Fruit fly (Drosophila melanogaster): Measurements from ENCODE around the gene IA-2.

Gene IA-2

DNA sequence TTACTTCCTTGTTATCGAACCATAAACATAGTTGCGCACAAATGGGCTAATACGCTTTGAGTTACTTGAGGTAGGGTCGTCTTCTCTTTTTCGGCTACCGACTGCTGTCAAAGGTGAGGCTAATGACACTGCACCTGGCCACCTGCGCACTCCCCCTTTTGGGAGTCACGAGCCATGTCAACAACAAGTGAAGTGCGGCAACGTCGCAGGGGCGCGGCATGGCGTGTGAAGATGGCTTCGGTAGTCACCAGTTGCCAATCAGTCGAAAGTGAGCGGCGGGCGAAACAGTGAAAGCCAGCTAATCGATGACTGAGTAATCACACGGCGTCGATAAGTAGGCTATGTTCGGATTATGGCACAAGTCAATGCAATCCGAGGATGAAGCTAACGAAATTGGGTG, 9.7 kb upstream of the IA-2 start:
- TF ChIP-seq usp (GFP tag; optimal IDR thresholded peaks at IDR 0.05), result no peak
- TF ChIP-seq lola (GFP tag; optimal IDR thresholded peaks at IDR 0.05), result no peak
- no peak for TF ChIP-seq CG32264 (GFP tag; optimal IDR thresholded peaks at IDR 0.05)
- TF ChIP-seq Mio (GFP tag; optimal IDR thresholded peaks at IDR 0.05), result no peak
- TF ChIP-seq Hr83 (GFP tag; optimal IDR thresholded peaks at IDR 0.05; ENCODE audit: poor library complexity, severe bottlenecking), result no peak
- no peak for TF ChIP-seq sage (GFP tag; optimal IDR thresholded peaks at IDR 0.05)
- TF ChIP-seq dl (GFP tag; optimal IDR thresholded peaks at IDR 0.05; ENCODE audit: insufficient read depth in 1 of 2, partially characterized antibody in 2 of 2), result no peak
- no peak for TF ChIP-seq br (GFP tag; optimal IDR thresholded peaks at IDR 0.05)
- no peak for TF ChIP-seq HLH106 (tag; optimal IDR thresholded peaks at IDR 0.05)
- TF ChIP-seq CrebA (GFP tag; optimal IDR thresholded peaks at IDR 0.05; ENCODE audit: borderline replicate concordance), result no peak
- TF ChIP-seq Dif (GFP tag; optimal IDR thresholded peaks at IDR 0.05; ENCODE audit: partially characterized antibody), result no peak
- TF ChIP-seq tai (GFP tag; optimal IDR thresholded peaks at IDR 0.05), result no peak
- no peak for TF ChIP-seq h (GFP tag; optimal IDR thresholded peaks at IDR 0.05)
- TF ChIP-seq fru (GFP tag; optimal IDR thresholded peaks at IDR 0.05), result no peak
- TF ChIP-seq brk (GFP tag; optimal IDR thresholded peaks at IDR 0.05), result no peak

DNA sequence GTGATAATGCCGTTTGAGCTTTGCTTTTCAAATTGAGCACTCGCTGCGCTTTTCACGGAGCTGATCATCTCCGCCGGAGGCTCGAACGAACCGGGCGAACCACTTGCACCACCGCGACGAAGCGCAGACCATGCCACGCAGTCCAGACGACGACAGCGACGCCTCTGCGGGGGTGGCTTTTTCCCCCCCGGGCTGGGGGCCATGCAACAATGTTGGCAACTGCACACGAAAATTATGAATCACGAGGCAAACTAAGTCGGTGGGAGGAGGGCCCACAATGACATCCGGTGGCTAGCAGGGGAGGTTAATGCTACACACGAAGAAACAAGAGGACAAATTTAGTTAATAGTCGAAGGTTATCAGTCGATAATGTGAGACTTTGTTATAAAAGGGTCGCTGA, 8.8 kb upstream of the IA-2 start:
- no peak for TF ChIP-seq Rel (GFP tag; optimal IDR thresholded peaks at IDR 0.05)
- no peak for TF ChIP-seq Rel (tag; optimal IDR thresholded peaks at IDR 0.05)
- TF ChIP-seq h (GFP tag; optimal IDR thresholded peaks at IDR 0.05), result no peak
- TF ChIP-seq rgr (GFP tag; optimal IDR thresholded peaks at IDR 0.05), result no peak
- no peak for TF ChIP-seq Vsx2 (GFP tag; optimal IDR thresholded peaks at IDR 0.05; ENCODE audit: partially characterized antibody)
- no peak for TF ChIP-seq brk (GFP tag; optimal IDR thresholded peaks at IDR 0.05)

DNA sequence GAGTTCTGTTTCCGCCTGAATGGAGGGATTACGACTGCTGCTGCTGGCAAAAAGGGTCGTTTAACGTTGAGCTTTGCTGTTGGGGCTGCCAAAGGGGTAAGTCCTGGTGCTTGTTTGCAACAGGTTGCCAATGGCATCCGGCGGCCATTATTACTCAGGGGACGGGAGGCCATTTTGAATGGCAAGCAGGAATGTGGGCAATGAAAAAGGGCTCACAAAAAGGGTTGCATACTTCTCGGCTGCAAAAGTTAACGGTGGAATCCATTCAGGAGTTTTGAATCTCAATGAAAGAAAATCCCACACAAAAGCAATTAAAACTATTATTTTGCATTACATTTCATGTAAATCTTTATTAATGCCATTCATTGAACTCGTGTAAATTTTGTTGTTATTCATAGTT, 1.5 kb upstream of the IA-2 start:
- TF ChIP-seq N (GFP tag; optimal IDR thresholded peaks at IDR 0.05) (peak; percentile 73), CrebA (GFP tag; optimal IDR thresholded peaks at IDR 0.05; ENCODE audit: borderline replicate concordance) (no peak), rgr (GFP tag; optimal IDR thresholded peaks at IDR 0.05) (no peak), Myc (optimal IDR thresholded peaks at IDR 0.05) (peak; percentile 70), Dfd (GFP tag; optimal IDR thresholded peaks at IDR 0.05) (no peak), usp (GFP tag; optimal IDR thresholded peaks at IDR 0.05) (no peak), CG9705 (GFP tag; optimal IDR thresholded peaks at IDR 0.05) (no peak), Jra (GFP tag; optimal IDR thresholded peaks at IDR 0.05) (no peak), lola (GFP tag; optimal IDR thresholded peaks at IDR 0.05) (peak; percentile 40)

DNA sequence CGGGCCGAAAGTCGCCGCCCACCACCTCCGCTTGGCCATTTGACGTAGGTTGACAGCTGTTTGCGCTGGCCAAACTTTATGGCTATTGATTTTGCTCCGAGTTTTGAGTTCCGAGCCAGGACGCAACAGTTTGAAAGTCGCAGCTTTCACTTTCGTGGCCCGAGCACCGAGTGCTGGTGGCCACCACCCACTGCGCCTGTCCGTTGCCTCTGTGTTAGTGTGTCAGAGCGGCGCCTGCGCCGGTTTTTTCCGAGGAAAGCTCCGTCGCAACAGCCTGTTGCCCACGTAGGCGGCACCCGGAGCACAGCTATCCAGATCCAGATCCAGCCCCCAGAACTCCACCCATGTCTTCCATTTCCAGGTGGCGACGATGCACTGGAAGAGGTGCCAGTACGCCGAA, 993 bp upstream of the IA-2 start:
- peak; percentile 11 for TF ChIP-seq Dif (GFP tag; optimal IDR thresholded peaks at IDR 0.05; ENCODE audit: partially characterized antibody)
- TF ChIP-seq Rel (GFP tag; optimal IDR thresholded peaks at IDR 0.05), result no peak
- TF ChIP-seq Rel (tag; optimal IDR thresholded peaks at IDR 0.05), result no peak
- TF ChIP-seq Myc (optimal IDR thresholded peaks at IDR 0.05), result no peak
- no peak for TF ChIP-seq Hr78 (GFP tag; optimal IDR thresholded peaks at IDR 0.05)

DNA sequence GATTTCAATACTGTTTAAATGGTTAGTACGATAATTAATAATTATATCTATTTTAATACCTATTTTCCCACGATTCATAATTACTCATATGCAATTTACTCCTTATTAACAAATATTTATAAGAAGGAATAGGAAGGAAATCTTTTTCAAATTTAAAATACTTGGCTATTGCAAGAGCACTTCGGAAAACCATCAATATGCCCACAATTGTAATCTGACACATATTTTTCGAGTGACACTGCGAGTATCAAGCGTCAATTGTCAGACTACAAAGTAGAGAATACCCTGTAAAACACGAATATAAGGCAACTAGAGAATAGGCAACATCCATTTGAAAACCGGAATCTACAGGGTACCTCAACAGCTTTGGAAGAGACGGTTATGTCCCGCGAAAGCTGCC, 574 bp upstream of the IA-2 start:
- no peak for TF ChIP-seq dl (GFP tag; optimal IDR thresholded peaks at IDR 0.05; ENCODE audit: insufficient read depth in 1 of 2, partially characterized antibody in 2 of 2)
- peak in 1 of 2 experiments; percentile 13 for TF ChIP-seq foxo (GFP tag; optimal IDR thresholded peaks at IDR 0.05)
- TF ChIP-seq Abd-B (GFP tag; optimal IDR thresholded peaks at IDR 0.05), result no peak

DNA sequence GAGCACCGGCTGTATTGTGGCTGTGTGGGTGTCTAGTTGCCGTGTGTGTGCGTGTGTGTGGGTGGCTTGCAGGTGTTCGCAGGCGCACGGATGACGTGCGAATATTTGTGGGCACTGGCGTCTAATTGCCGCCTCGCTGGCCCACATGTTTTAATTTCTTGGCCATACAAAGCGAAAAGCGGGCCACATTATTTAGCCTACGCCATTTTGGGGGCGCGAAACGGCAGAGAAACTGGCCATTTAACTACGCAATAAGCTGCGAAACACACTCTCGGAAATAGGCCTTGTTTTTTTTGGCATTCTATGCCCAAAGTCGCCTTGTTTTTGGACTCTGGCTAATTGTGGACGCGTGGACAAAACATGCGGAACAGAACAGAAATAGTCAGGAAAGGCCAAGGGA, 608 bp downstream of the IA-2 start:
- no peak for TF ChIP-seq dmrt93B (GFP tag; optimal IDR thresholded peaks at IDR 0.05)
- TF ChIP-seq Jra (GFP tag; optimal IDR thresholded peaks at IDR 0.05), result no peak
- no peak for TF ChIP-seq OdsH (GFP tag; optimal IDR thresholded peaks at IDR 0.05)
- TF ChIP-seq fru (GFP tag; optimal IDR thresholded peaks at IDR 0.05), result no peak
- TF ChIP-seq lola (GFP tag; optimal IDR thresholded peaks at IDR 0.05), result no peak
- no peak for TF ChIP-seq Rel (GFP tag; optimal IDR thresholded peaks at IDR 0.05)
- no peak for TF ChIP-seq Rel (tag; optimal IDR thresholded peaks at IDR 0.05)
- TF ChIP-seq Hnf4 (GFP tag; optimal IDR thresholded peaks at IDR 0.05), result no peak
- TF ChIP-seq dsf (GFP tag; optimal IDR thresholded peaks at IDR 0.05; ENCODE audit: borderline replicate concordance), result no peak
- TF ChIP-seq CG9705 (GFP tag; optimal IDR thresholded peaks at IDR 0.05), result no peak
- TF ChIP-seq tai (GFP tag; optimal IDR thresholded peaks at IDR 0.05), result no peak
- no peak for TF ChIP-seq brk (GFP tag; optimal IDR thresholded peaks at IDR 0.05)
- no peak for TF ChIP-seq pan (optimal IDR thresholded peaks at IDR 0.05)
- no peak for TF ChIP-seq rgr (GFP tag; optimal IDR thresholded peaks at IDR 0.05)
- no peak for TF ChIP-seq br (GFP tag; optimal IDR thresholded peaks at IDR 0.05)
